Fruit fly (Drosophila melanogaster): ENCODE results near the gene CG5854.

The CG5854 gene

DNA sequence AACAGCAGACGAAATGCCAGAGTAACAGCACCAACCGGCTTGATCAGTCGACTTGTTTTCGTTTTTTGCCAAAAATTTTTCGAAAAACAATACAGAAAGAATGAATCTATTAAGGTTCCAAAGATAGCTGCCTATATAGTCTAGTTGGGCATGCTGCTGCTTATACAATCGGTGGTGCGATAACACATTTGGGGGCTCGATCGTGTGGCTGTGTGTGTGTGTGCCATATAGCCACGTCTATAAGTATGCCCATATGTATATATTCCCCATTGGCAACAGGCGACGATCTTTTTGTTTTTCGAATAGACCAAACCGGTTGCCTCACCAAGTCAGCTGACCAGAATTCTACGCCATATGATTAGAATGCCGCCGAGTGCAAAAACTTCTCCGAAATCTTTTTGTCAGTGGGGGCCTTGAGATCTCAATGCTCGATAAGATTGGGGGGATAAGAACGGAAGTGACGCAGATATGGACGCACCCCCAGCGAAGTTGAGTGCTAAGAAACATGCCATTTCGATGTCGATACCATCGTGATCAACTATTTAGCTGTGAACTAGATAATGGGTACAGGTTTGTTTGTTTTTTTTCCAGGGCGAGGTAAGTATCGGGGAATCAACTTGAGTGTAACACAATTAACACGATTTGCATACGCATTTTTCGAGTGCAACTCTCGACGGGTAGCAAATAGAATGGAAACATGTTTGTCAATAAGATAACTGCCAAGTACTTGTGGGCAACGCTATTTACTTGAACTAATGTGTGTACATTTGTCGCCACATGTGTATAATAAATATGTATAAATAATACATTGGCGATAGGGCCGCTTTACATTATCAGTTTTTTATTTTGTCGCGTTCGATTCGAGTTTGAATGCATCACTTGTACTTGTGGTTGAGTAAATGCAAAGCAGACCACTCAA lies 6.5 kb downstream of the CG5854 start:
- TF ChIP-seq Crg-1 (GFP tag; optimal IDR thresholded peaks at IDR 0.05) = peak; percentile 97
- TF ChIP-seq toe (GFP tag; optimal IDR thresholded peaks at IDR 0.05) = no peak
- TF ChIP-seq Mnt (GFP tag; optimal IDR thresholded peaks at IDR 0.05) = peak; percentile 87
- peak; percentile 92 for TF ChIP-seq CG7101 (tag; optimal IDR thresholded peaks at IDR 0.05)
- no peak for TF ChIP-seq tj (GFP tag; optimal IDR thresholded peaks at IDR 0.05)
- TF ChIP-seq CG5204 (GFP tag; optimal IDR thresholded peaks at IDR 0.05) = no peak
- peak; percentile 86 for TF ChIP-seq CG33017 (tag; optimal IDR thresholded peaks at IDR 0.05)
- peak; percentile 78 for TF ChIP-seq CG14711 (tag; optimal IDR thresholded peaks at IDR 0.05)
- TF ChIP-seq cic (GFP tag; optimal IDR thresholded peaks at IDR 0.05) = peak; percentile 98
- TF ChIP-seq ovo (GFP tag; optimal IDR thresholded peaks at IDR 0.05) = peak; percentile 98
- TF ChIP-seq CG7045 (GFP tag; optimal IDR thresholded peaks at IDR 0.05) = peak; percentile 94
- no peak for TF ChIP-seq bab1 (GFP tag; optimal IDR thresholded peaks at IDR 0.05)
- peak; percentile 57 for TF ChIP-seq Hr96 (GFP tag; optimal IDR thresholded peaks at IDR 0.05)
- TF ChIP-seq CG11617 (GFP tag; optimal IDR thresholded peaks at IDR 0.05) = peak; percentile 83
- TF ChIP-seq kay (GFP tag; ENCODE audit: borderline replicate concordance) = peak; percentile 99
- no peak for TF ChIP-seq cnc (optimal IDR thresholded peaks at IDR 0.05)
- peak; percentile 81 for TF ChIP-seq pad (GFP tag; optimal IDR thresholded peaks at IDR 0.05)
- TF ChIP-seq CG12768 (GFP tag; optimal IDR thresholded peaks at IDR 0.05) = peak; percentile 97
- TF ChIP-seq Clk (GFP tag; optimal IDR thresholded peaks at IDR 0.05) = peak; percentile 91
- peak; percentile 85 for TF ChIP-seq CG1620 (GFP tag; optimal IDR thresholded peaks at IDR 0.05)

dm6 chr3R:23940840-23941364 lies 7.2 kb downstream of the CG5854 start:
- no peak for TF ChIP-seq CG5204 (GFP tag; optimal IDR thresholded peaks at IDR 0.05)
- peak; percentile 84 for TF ChIP-seq tj (GFP tag; optimal IDR thresholded peaks at IDR 0.05)

dm6 chr3R:23941643-23942424 lies 8.1 kb downstream of the CG5854 start:
- TF ChIP-seq CG12768 (GFP tag; optimal IDR thresholded peaks at IDR 0.05) (peak; percentile 6), Hr96 (GFP tag; optimal IDR thresholded peaks at IDR 0.05) (no peak), Mnt (GFP tag; optimal IDR thresholded peaks at IDR 0.05) (peak; percentile 25), kay (GFP tag; ENCODE audit: borderline replicate concordance) (peak; percentile 84), bab1 (GFP tag; optimal IDR thresholded peaks at IDR 0.05) (no peak)

DNA sequence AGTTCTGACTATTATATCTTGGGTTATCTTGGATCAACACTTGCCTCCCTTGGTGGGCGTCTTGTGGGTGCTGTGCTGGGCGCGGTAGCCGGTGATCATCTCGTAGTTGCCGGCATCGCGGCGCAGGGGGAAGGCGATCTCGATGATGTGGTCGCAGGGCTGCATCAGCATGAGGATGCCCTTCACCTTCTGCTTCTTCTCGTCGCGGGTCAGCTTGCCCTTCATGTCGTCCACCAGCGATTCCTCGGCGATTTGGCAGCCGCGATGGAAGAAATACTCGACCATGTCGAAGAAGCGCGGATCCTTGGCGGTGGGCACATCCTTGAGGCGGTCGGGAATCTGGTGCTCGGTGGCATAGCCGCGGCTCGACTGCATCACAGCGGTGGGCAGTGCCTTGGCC lies 8.8 kb downstream of the CG5854 start:
- TF ChIP-seq CG12768 (GFP tag; optimal IDR thresholded peaks at IDR 0.05) = no peak
- no peak for TF ChIP-seq CG7101 (tag; optimal IDR thresholded peaks at IDR 0.05)
- no peak for TF ChIP-seq CG14711 (tag; optimal IDR thresholded peaks at IDR 0.05)
- no peak for TF ChIP-seq Clk (GFP tag; optimal IDR thresholded peaks at IDR 0.05)
- TF ChIP-seq CG33017 (tag; optimal IDR thresholded peaks at IDR 0.05) = no peak
- TF ChIP-seq kay (GFP tag; ENCODE audit: borderline replicate concordance) = no peak
- TF ChIP-seq toe (GFP tag; optimal IDR thresholded peaks at IDR 0.05) = no peak
- TF ChIP-seq pad (GFP tag; optimal IDR thresholded peaks at IDR 0.05) = no peak
- TF ChIP-seq bab1 (GFP tag; optimal IDR thresholded peaks at IDR 0.05) = no peak
- TF ChIP-seq CG1620 (GFP tag; optimal IDR thresholded peaks at IDR 0.05) = no peak
- TF ChIP-seq cnc (optimal IDR thresholded peaks at IDR 0.05) = no peak
- no peak for TF ChIP-seq CG5204 (GFP tag; optimal IDR thresholded peaks at IDR 0.05)
- TF ChIP-seq CG11617 (GFP tag; optimal IDR thresholded peaks at IDR 0.05) = no peak
- no peak for TF ChIP-seq cic (GFP tag; optimal IDR thresholded peaks at IDR 0.05)

DNA sequence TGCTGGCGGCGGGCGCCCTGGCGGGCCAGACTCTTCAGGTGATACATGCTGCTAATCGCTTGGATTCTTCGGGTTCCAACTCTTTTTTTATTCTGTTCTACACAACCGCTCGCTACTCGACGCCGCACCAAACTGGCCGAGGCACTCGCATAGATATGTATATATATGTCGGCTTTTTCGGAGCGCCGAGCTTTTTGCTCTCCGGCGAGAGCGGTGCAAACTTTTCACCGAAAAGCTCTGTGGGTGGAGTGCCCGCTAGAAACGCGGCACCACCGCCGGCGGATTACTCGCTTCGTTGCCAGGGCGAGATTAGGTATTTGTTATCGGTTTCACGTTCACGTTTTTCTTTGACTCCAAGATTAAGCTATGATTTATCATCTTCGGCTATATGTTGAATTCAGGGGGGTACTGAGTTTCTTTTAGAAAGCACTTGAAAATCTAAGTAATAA lies 9.3 kb downstream of the CG5854 start, which contains the start of gene Gdh:
Gene Gdh (minus strand): TSS at position 137 of the 449 bp plus-strand sequence.
- TF ChIP-seq CG5204 (GFP tag; optimal IDR thresholded peaks at IDR 0.05) (no peak), Hr96 (GFP tag; optimal IDR thresholded peaks at IDR 0.05) (peak; percentile 46), Clk (GFP tag; optimal IDR thresholded peaks at IDR 0.05) (no peak), CG1620 (GFP tag; optimal IDR thresholded peaks at IDR 0.05) (peak; percentile 66), CG11617 (GFP tag; optimal IDR thresholded peaks at IDR 0.05) (peak; percentile 49), cic (GFP tag; optimal IDR thresholded peaks at IDR 0.05) (peak; percentile 44), kay (GFP tag; ENCODE audit: borderline replicate concordance) (no peak), tj (GFP tag; optimal IDR thresholded peaks at IDR 0.05) (peak; percentile 27), pad (GFP tag; optimal IDR thresholded peaks at IDR 0.05) (no peak), Mnt (GFP tag; optimal IDR thresholded peaks at IDR 0.05) (peak; percentile 74), toe (GFP tag; optimal IDR thresholded peaks at IDR 0.05) (no peak), CG7045 (GFP tag; optimal IDR thresholded peaks at IDR 0.05) (no peak), CG14711 (tag; optimal IDR thresholded peaks at IDR 0.05) (no peak), bab1 (GFP tag; optimal IDR thresholded peaks at IDR 0.05) (peak; percentile 53), ovo (GFP tag; optimal IDR thresholded peaks at IDR 0.05) (no peak), cnc (optimal IDR thresholded peaks at IDR 0.05) (no peak), CG33017 (tag; optimal IDR thresholded peaks at IDR 0.05) (peak; percentile 24), CG7101 (tag; optimal IDR thresholded peaks at IDR 0.05) (peak; percentile 34), CG12768 (GFP tag; optimal IDR thresholded peaks at IDR 0.05) (peak; percentile 6), Crg-1 (GFP tag; optimal IDR thresholded peaks at IDR 0.05) (peak; percentile 16)
